Fruit fly (Drosophila melanogaster) whole organism, embryonic: ENCODE measurements around the gene ovm.

Experiments
- ATbp ChIP-seq: fragments of 200-800 bp; sonication (Bioruptor generic); optimal IDR thresholded peaks from 2 replicates; lab custom pipeline; 2017; ENCODE audit warnings: missing biosample characterization, mild to moderate bottlenecking, missing genetic modification characterization, missing genetic modification reagents
- B-H2 ChIP-seq: fragments of 200-800 bp; sonication (Bioruptor generic); optimal IDR thresholded peaks from 2 replicates; lab custom pipeline; 2018; ENCODE audit warnings: missing biosample characterization, mild to moderate bottlenecking, missing genetic modification characterization
- BEAF-32 ChIP-seq: fragments of 200-800 bp; sonication (Bioruptor generic); optimal IDR thresholded peaks from 3 replicates; lab custom pipeline; 2017; ENCODE audit warnings: missing biosample characterization, missing genetic modification characterization, mild to moderate bottlenecking, moderate library complexity, missing genetic modification reagents
- CG10462 ChIP-seq: fragments of 200-800 bp; sonication (Bioruptor generic); optimal IDR thresholded peaks from 2 replicates; lab custom pipeline; 2016; ENCODE audit warnings: missing biosample characterization, missing genetic modification characterization
- CG11398 ChIP-seq: fragments of 200-800 bp; sonication (Bioruptor generic); optimal IDR thresholded peaks from 2 replicates; lab custom pipeline; 2016; ENCODE audit warnings: missing biosample characterization, missing genetic modification characterization
- CG12071 ChIP-seq: fragments of 200-800 bp; sonication (Bioruptor generic); optimal IDR thresholded peaks from 3 replicates; lab custom pipeline; 2018; ENCODE audit warnings: missing biosample characterization, mild to moderate bottlenecking, missing genetic modification characterization
- CG12299 ChIP-seq: fragments of 200-800 bp; sonication (Bioruptor generic); optimal IDR thresholded peaks from 2 replicates; lab custom pipeline; 2018; ENCODE audit warnings: missing biosample characterization, mild to moderate bottlenecking, missing genetic modification characterization
- CG12391 ChIP-seq: fragments of 200-800 bp; sonication (Bioruptor generic); optimal IDR thresholded peaks from 3 replicates; lab custom pipeline; 2018; ENCODE audit warnings: missing biosample characterization, mild to moderate bottlenecking, missing genetic modification characterization, moderate library complexity
- CG12744 ChIP-seq: fragments of 200-800 bp; sonication (Bioruptor generic); optimal IDR thresholded peaks from 2 replicates; lab custom pipeline; 2016; ENCODE audit warnings: missing biosample characterization, missing genetic modification characterization
- CG14014 ChIP-seq: fragments of 200-800 bp; sonication (Bioruptor generic); IDR thresholded peaks from 2 replicates; pipeline ENCODE4 v1.3.6; 2022; ENCODE audit warnings: missing biosample characterization, missing genetic modification characterization
- CG14710 ChIP-seq: fragments of 200-800 bp; sonication (Bioruptor generic); optimal IDR thresholded peaks from 3 replicates; lab custom pipeline; 2019; ENCODE audit warnings: missing biosample characterization, mild to moderate bottlenecking, missing genetic modification characterization, moderate library complexity
- CG1602 ChIP-seq: fragments of 200-800 bp; sonication (Bioruptor generic); optimal IDR thresholded peaks from 3 replicates; lab custom pipeline; 2016; ENCODE audit warnings: missing biosample characterization, missing genetic modification characterization
- CG1647 ChIP-seq: fragments of 200-800 bp; sonication (Bioruptor generic); optimal IDR thresholded peaks from 3 replicates; lab custom pipeline; 2016; ENCODE audit warnings: missing biosample characterization, missing genetic modification characterization
- CG17612 ChIP-seq: fragments of 200-800 bp; sonication (Bioruptor generic); IDR thresholded peaks from 2 replicates; pipeline ENCODE4 v1.3.6; 2022; ENCODE audit warnings: missing biosample characterization, missing genetic modification characterization
- CG18619 ChIP-seq: fragments of 200-800 bp; sonication (Bioruptor generic); optimal IDR thresholded peaks from 3 replicates; lab custom pipeline; 2017; ENCODE audit warnings: missing biosample characterization, mild to moderate bottlenecking, missing genetic modification characterization
- CG2199 ChIP-seq: fragments of 200-800 bp; sonication (Bioruptor generic); IDR thresholded peaks from 3 replicates; pipeline ENCODE4 v1.3.6; 2022; ENCODE audit warnings: missing biosample characterization, missing genetic modification characterization
- CG2889 ChIP-seq: fragments of 200-800 bp; sonication (Bioruptor generic); IDR thresholded peaks from 3 replicates; pipeline ENCODE4 v1.3.6; 2022; ENCODE audit warnings: missing biosample characterization, missing genetic modification characterization
- CG32772 ChIP-seq: fragments of 200-800 bp; sonication (Bioruptor generic); IDR thresholded peaks from 2 replicates; pipeline ENCODE4 v1.3.6; 2022; ENCODE audit warnings: missing biosample characterization, missing genetic modification characterization
- CG42726 ChIP-seq: fragments of 200-800 bp; sonication (Bioruptor generic); IDR thresholded peaks from 2 replicates; pipeline ENCODE4 v1.3.6; 2022; ENCODE audit warnings: missing biosample characterization, missing genetic modification characterization; ENCODE audit not compliant: partially characterized antibody
- CG4404 ChIP-seq: fragments of 200-800 bp; sonication (Bioruptor generic); IDR thresholded peaks from 2 replicates; pipeline ENCODE4 v1.3.6; 2022; ENCODE audit warnings: missing biosample characterization, missing genetic modification characterization
- CG8359 ChIP-seq: fragments of 200-800 bp; sonication (Bioruptor generic); optimal IDR thresholded peaks from 2 replicates; lab custom pipeline; 2017; ENCODE audit warnings: missing biosample characterization, mild to moderate bottlenecking, missing genetic modification characterization, borderline replicate concordance
- CG9817 ChIP-seq: fragments of 200-800 bp; sonication (Bioruptor generic); optimal IDR thresholded peaks from 2 replicates; lab custom pipeline; 2018; ENCODE audit warnings: missing biosample characterization, mild to moderate bottlenecking, missing genetic modification characterization, moderate library complexity
- Camta ChIP-seq: fragments of 200-800 bp; sonication (Bioruptor generic); optimal IDR thresholded peaks from 2 replicates; lab custom pipeline; 2016; ENCODE audit warnings: missing biosample characterization, missing genetic modification characterization
- Dad ChIP-seq: fragments of 200-800 bp; sonication (Bioruptor generic); optimal IDR thresholded peaks from 3 replicates; lab custom pipeline; 2016; ENCODE audit warnings: missing biosample characterization, missing genetic modification characterization
- Dp ChIP-seq: fragments of 200-800 bp; sonication (Bioruptor generic); optimal IDR thresholded peaks from 2 replicates; lab custom pipeline; 2018; ENCODE audit warnings: missing biosample characterization, mild to moderate bottlenecking, missing genetic modification characterization, moderate library complexity
- Dref ChIP-seq: fragments of 200-800 bp; sonication (Bioruptor generic); IDR thresholded peaks from 2 replicates; pipeline ENCODE4 v1.3.6; 2022; ENCODE audit warnings: missing biosample characterization, missing genetic modification characterization
- ERR ChIP-seq: fragments of 200-800 bp; sonication (Bioruptor generic); optimal IDR thresholded peaks from 2 replicates; lab custom pipeline; 2016; ENCODE audit warnings: missing biosample characterization, missing genetic modification characterization
- Eip74EF ChIP-seq, 2 experiments: fragments of 200-800 bp in 1 of 2; fragments of >200 bp in 1 of 2; sonication (Bioruptor generic) in 1 of 2; optimal IDR thresholded peaks; 2 replicates each; lab custom pipeline; 2017 to 2019; ENCODE audit warnings: missing biosample characterization in 2 of 2, missing genetic modification characterization in 2 of 2, mild to moderate bottlenecking in 1 of 2, moderate library complexity in 1 of 2
- Elba2 ChIP-seq: fragments of 200-800 bp; sonication (Bioruptor generic); optimal IDR thresholded peaks from 3 replicates; lab custom pipeline; 2016; ENCODE audit warnings: missing biosample characterization, missing genetic modification characterization
- Hmr ChIP-seq: fragments of 200-800 bp; sonication (Bioruptor generic); optimal IDR thresholded peaks from 3 replicates; lab custom pipeline; 2017; ENCODE audit warnings: mild to moderate bottlenecking, missing biosample characterization, missing genetic modification reagents, missing genetic modification characterization
- Hr51 ChIP-seq, 2 experiments: fragments of 200-800 bp; sonication (Bioruptor generic); optimal IDR thresholded peaks; 2 replicates in 1 of 2; 3 replicates in 1 of 2; lab custom pipeline; 2016 to 2018; ENCODE audit warnings: missing biosample characterization in 2 of 2, missing genetic modification characterization in 2 of 2, mild to moderate bottlenecking in 1 of 2, moderate library complexity in 1 of 2
- NC2α ChIP-seq: fragments of 200-800 bp; sonication (Bioruptor generic); optimal IDR thresholded peaks from 2 replicates; lab custom pipeline; 2016; ENCODE audit warnings: missing biosample characterization, missing genetic modification characterization
- Sry-β ChIP-seq: fragments of 200-800 bp; sonication (Bioruptor generic); optimal IDR thresholded peaks from 2 replicates; lab custom pipeline; 2018; ENCODE audit warnings: missing biosample characterization, mild to moderate bottlenecking, missing genetic modification characterization, moderate library complexity
- Usf ChIP-seq: fragments of 200-800 bp; sonication (Bioruptor generic); optimal IDR thresholded peaks from 2 replicates; lab custom pipeline; 2017; ENCODE audit warnings: missing genotype, missing biosample characterization, missing genetic modification characterization
- YL-1 ChIP-seq: fragments of 200-800 bp; sonication (Bioruptor generic); optimal IDR thresholded peaks from 3 replicates; lab custom pipeline; 2017; ENCODE audit warnings: missing biosample characterization, mild to moderate bottlenecking, missing genetic modification characterization
- bab2 ChIP-seq: fragments of 200-800 bp; sonication (Bioruptor generic); optimal IDR thresholded peaks from 2 replicates; lab custom pipeline; 2016; ENCODE audit warnings: missing biosample characterization, missing genetic modification characterization
- dysf ChIP-seq: fragments of 200-800 bp; sonication (Bioruptor generic); IDR thresholded peaks from 3 replicates; pipeline ENCODE4 v1.3.6; 2022; ENCODE audit warnings: missing biosample characterization, missing genetic modification characterization
- fd102C ChIP-seq: fragments of 200-800 bp; sonication (Bioruptor generic); optimal IDR thresholded peaks from 2 replicates; lab custom pipeline; 2018; ENCODE audit warnings: missing biosample characterization, mild to moderate bottlenecking, missing genetic modification characterization, moderate library complexity
- fd96Cb ChIP-seq: fragments of 200-800 bp; sonication (Bioruptor generic); optimal IDR thresholded peaks from 2 replicates; lab custom pipeline; 2018; ENCODE audit warnings: missing biosample characterization, mild to moderate bottlenecking, missing genetic modification characterization, moderate library complexity
- gro ChIP-seq: fragments of 200-800 bp; sonication (Bioruptor generic); optimal IDR thresholded peaks from 2 replicates; lab custom pipeline; 2016; ENCODE audit warnings: missing biosample characterization, missing genetic modification characterization
- kah ChIP-seq: fragments of 200-800 bp; sonication (Bioruptor generic); optimal IDR thresholded peaks from 2 replicates; lab custom pipeline; 2018; ENCODE audit warnings: missing biosample characterization, mild to moderate bottlenecking, missing genetic modification characterization
- kay ChIP-seq: fragments of 200-800 bp; sonication (Bioruptor generic); optimal IDR thresholded peaks from 2 replicates; lab custom pipeline; 2016; ENCODE audit warnings: missing biosample characterization, missing genetic modification characterization
- ken ChIP-seq: fragments of 200-800 bp; sonication (Bioruptor generic); IDR thresholded peaks from 3 replicates; pipeline ENCODE4 v1.3.6; 2022; ENCODE audit warnings: missing biosample characterization, missing genetic modification characterization
- luna ChIP-seq: fragments of 200-800 bp; sonication (Bioruptor generic); optimal IDR thresholded peaks from 2 replicates; lab custom pipeline; 2016; ENCODE audit warnings: missing biosample characterization, missing genetic modification characterization
- mirr ChIP-seq: fragments of 200-800 bp; sonication (Bioruptor generic); optimal IDR thresholded peaks from 3 replicates; lab custom pipeline; 2018; ENCODE audit warnings: missing biosample characterization, mild to moderate bottlenecking, missing genetic modification characterization
- pum ChIP-seq: fragments of 200-800 bp; sonication (Bioruptor generic); optimal IDR thresholded peaks from 2 replicates; lab custom pipeline; 2016; ENCODE audit warnings: missing biosample characterization, missing genetic modification characterization
- tna ChIP-seq: fragments of 200-800 bp; sonication (Bioruptor generic); IDR thresholded peaks from 2 replicates; pipeline ENCODE4 v1.3.6; 2022; ENCODE audit warnings: missing biosample characterization, missing genetic modification characterization; ENCODE audit not compliant: partially characterized antibody
- toy ChIP-seq: fragments of 200-800 bp; sonication (Bioruptor generic); IDR thresholded peaks from 2 replicates; pipeline ENCODE4 v1.3.6; 2022; ENCODE audit warnings: missing biosample characterization, missing genetic modification characterization
- wor ChIP-seq: fragments of 200-800 bp; sonication (Bioruptor generic); IDR thresholded peaks from 2 replicates; pipeline ENCODE4 v1.3.6; 2022; ENCODE audit warnings: missing biosample characterization, missing genetic modification characterization

ovm gene

dm6 chr2L:182360-183144 lies 41.8 kb upstream of the ovm start (continued):
- TF ChIP-seq CG12391 (tag; lab: Kevin White, UChicago), result no peak
- TF ChIP-seq CG12299 (tag; lab: Kevin White, UChicago), result no peak
- TF ChIP-seq bab2 (GFP tag; lab: Kevin White, UChicago), result no peak
- TF ChIP-seq pum, result no peak
- no peak for TF ChIP-seq Elba2 (GFP tag; lab: Kevin White, UChicago)
- no peak for TF ChIP-seq gro (GFP tag; lab: Kevin White, UChicago)
- TF ChIP-seq tna (GFP tag; lab: Robert Waterston, UW), result 0 out of 2 replicates have a peak, but pooled peaks have one; percentile 18
- TF ChIP-seq fd102C, result no peak
- no peak for TF ChIP-seq Sry-β (GFP tag; lab: Kevin White, UChicago)
- TF ChIP-seq Dref (GFP tag; lab: Robert Waterston, UW), result no peak
- no peak for TF ChIP-seq kah (GFP tag; lab: Kevin White, UChicago)
- TF ChIP-seq toy (GFP tag; lab: Robert Waterston, UW), result no peak
- TF ChIP-seq Eip74EF (GFP tag; optimal IDR thresholded peaks at IDR 0.05; lab: Kevin White, UChicago), result no peak
- TF ChIP-seq CG1602, result no peak
- TF ChIP-seq mirr (GFP tag; lab: Kevin White, UChicago), result no peak
- TF ChIP-seq CG8359 (GFP tag; lab: Kevin White, UChicago), result no peak
- TF ChIP-seq CG2199 (GFP tag; lab: Robert Waterston, UW), result no peak
- peak in 1 of 2 experiments; percentile 8 for TF ChIP-seq Hr51 (GFP tag; optimal IDR thresholded peaks at IDR 0.05; lab: Kevin White, UChicago)
- TF ChIP-seq ATbp, result no peak
- no peak for TF ChIP-seq CG42726
- TF ChIP-seq wor (GFP tag; lab: Robert Waterston, UW), result no peak
- TF ChIP-seq Hmr (GFP tag; lab: Kevin White, UChicago), result peak; percentile 48
- no peak for TF ChIP-seq CG2889 (GFP tag; lab: Robert Waterston, UW)
- TF ChIP-seq CG32772, result no peak
- TF ChIP-seq BEAF-32, result peak; percentile 58
- TF ChIP-seq B-H2 (GFP tag; lab: Kevin White, UChicago), result no peak
- TF ChIP-seq ken (GFP tag; lab: Robert Waterston, UW), result no peak
- TF ChIP-seq Dad (GFP tag; lab: Kevin White, UChicago), result no peak
- no peak for TF ChIP-seq CG10462 (GFP tag; lab: Kevin White, UChicago)
- no peak for TF ChIP-seq CG14710 (tag; lab: Kevin White, UChicago)
- TF ChIP-seq kay, result no peak
- no peak for TF ChIP-seq ERR (GFP tag; lab: Kevin White, UChicago)
- TF ChIP-seq CG11398, result no peak
- TF ChIP-seq NC2α (GFP tag; lab: Kevin White, UChicago), result no peak
- no peak for TF ChIP-seq CG9817 (tag; lab: Kevin White, UChicago)
- no peak for TF ChIP-seq CG12744 (GFP tag; lab: Kevin White, UChicago)
- no peak for TF ChIP-seq CG12071 (GFP tag; lab: Kevin White, UChicago)
- TF ChIP-seq luna (GFP tag; lab: Kevin White, UChicago), result no peak
- TF ChIP-seq CG18619 (GFP tag; lab: Kevin White, UChicago), result no peak
- peak; percentile 25 for TF ChIP-seq YL-1 (GFP tag; lab: Kevin White, UChicago)
- TF ChIP-seq CG17612 (GFP tag; lab: Robert Waterston, UW), result no peak
- no peak for TF ChIP-seq Usf (GFP tag; lab: Kevin White, UChicago)
- no peak for TF ChIP-seq fd96Cb (tag; lab: Kevin White, UChicago)
- peak; percentile 22 for TF ChIP-seq Dp (GFP tag; lab: Kevin White, UChicago)
- no peak for TF ChIP-seq CG4404
- no peak for TF ChIP-seq dysf (GFP tag; lab: Robert Waterston, UW)
- TF ChIP-seq CG14014 (GFP tag; lab: Robert Waterston, UW), result no peak
- TF ChIP-seq CG1647 (GFP tag; lab: Kevin White, UChicago), result no peak
- TF ChIP-seq Camta (GFP tag; lab: Kevin White, UChicago), result no peak
